Fruit fly (Drosophila melanogaster): ENCODE measurements around the gene Ir10a.

Ir10a gene

dm6 chrX:11326213-11326731 is 15.3 kb upstream of the Ir10a start (continued):
- peak; percentile 35 for TF ChIP-seq Hr3 (GFP tag; optimal IDR thresholded peaks at IDR 0.05)
- peak; percentile 26; the same call in 1 of the 2 replicates for TF ChIP-seq CG11247 (GFP tag; IDR thresholded peaks at IDR 0.05)
- TF ChIP-seq jing (GFP tag; optimal IDR thresholded peaks at IDR 0.05) = peak; percentile 65
- TF ChIP-seq CG4707 (GFP tag; optimal IDR thresholded peaks at IDR 0.05) = peak; percentile 24
- peak; percentile 43 for TF ChIP-seq nom (GFP tag; optimal IDR thresholded peaks at IDR 0.05)
- TF ChIP-seq HLH3B (GFP tag; IDR thresholded peaks at IDR 0.05) = peak; percentile 70
- TF ChIP-seq CG14965 (GFP tag; optimal IDR thresholded peaks at IDR 0.05; ENCODE audit: borderline replicate concordance) = peak; percentile 17
- peak; percentile 61 for TF ChIP-seq Sox102F (GFP tag; optimal IDR thresholded peaks at IDR 0.05)
- TF ChIP-seq tup (GFP tag; optimal IDR thresholded peaks at IDR 0.05) = no peak
- no peak for TF ChIP-seq bowl (GFP tag; IDR thresholded peaks at IDR 0.05)
- peak; percentile 34 for TF ChIP-seq CG11398 (GFP tag; optimal IDR thresholded peaks at IDR 0.05)
- peak; percentile 82 for TF ChIP-seq gem (tag; optimal IDR thresholded peaks at IDR 0.05)
- TF ChIP-seq klu (GFP tag; IDR thresholded peaks at IDR 0.05) = 0 out of 2 replicates have a peak, but pooled peaks have one; percentile 19
- no peak for TF ChIP-seq TFAM (GFP tag; optimal IDR thresholded peaks at IDR 0.05)
- 0 out of 2 replicates have a peak, but pooled peaks have one; percentile 27 for TF ChIP-seq NFAT (GFP tag; IDR thresholded peaks at IDR 0.05)
- TF ChIP-seq Trl (optimal IDR thresholded peaks at IDR 0.05) = no peak
- TF ChIP-seq Trl (GFP tag; optimal IDR thresholded peaks at IDR 0.05) = peak; percentile 73
- TF ChIP-seq CG15073 (GFP tag; optimal IDR thresholded peaks at IDR 0.05) = no peak
- peak; percentile 62 for TF ChIP-seq Drgx (GFP tag; IDR thresholded peaks at IDR 0.05)
- TF ChIP-seq CG3995 (GFP tag; optimal IDR thresholded peaks at IDR 0.05) = no peak
- peak; percentile 66 for TF ChIP-seq CG17359 (tag; optimal IDR thresholded peaks at IDR 0.05)
- TF ChIP-seq CG3407 (GFP tag; optimal IDR thresholded peaks at IDR 0.05) = peak; percentile 40
- TF ChIP-seq so (GFP tag; IDR thresholded peaks at IDR 0.05) = peak; percentile 58; the same call in 1 of the 3 replicates
- TF ChIP-seq Blimp-1 (GFP tag; optimal IDR thresholded peaks at IDR 0.05) = peak; percentile 78
- TF ChIP-seq Chrac-16 (GFP tag; optimal IDR thresholded peaks at IDR 0.05) = peak; percentile 43
- TF ChIP-seq CG16779 (GFP tag; IDR thresholded peaks at IDR 0.05) = no peak
- TF ChIP-seq CG10431 (GFP tag; optimal IDR thresholded peaks at IDR 0.05) = no peak
- peak; percentile 52 for TF ChIP-seq CG7786 (GFP tag; optimal IDR thresholded peaks at IDR 0.05)
- TF ChIP-seq CG9609 (GFP tag; optimal IDR thresholded peaks at IDR 0.05) = peak; percentile 66
- peak; percentile 24 for TF ChIP-seq trem (tag; optimal IDR thresholded peaks at IDR 0.05)
- TF ChIP-seq Mes4 (GFP tag; optimal IDR thresholded peaks at IDR 0.05) = peak; percentile 67
- peak; percentile 54 for TF ChIP-seq CG34376 (GFP tag; optimal IDR thresholded peaks at IDR 0.05)
- TF ChIP-seq sug (tag; optimal IDR thresholded peaks at IDR 0.05) = peak; percentile 62
- TF ChIP-seq Vsx1 (GFP tag; optimal IDR thresholded peaks at IDR 0.05) = no peak
- peak; percentile 78 for TF ChIP-seq Hmr (GFP tag; optimal IDR thresholded peaks at IDR 0.05)
- TF ChIP-seq CG13287 (GFP tag; IDR thresholded peaks at IDR 0.05; ENCODE audit: partially characterized antibody) = no peak; the same call in 1 of the 2 replicates
- peak; percentile 64 for TF ChIP-seq kni (GFP tag; optimal IDR thresholded peaks at IDR 0.05)
- no peak for TF ChIP-seq eve (GFP tag; optimal IDR thresholded peaks at IDR 0.05)
- peak; percentile 76 for TF ChIP-seq CG12219 (GFP tag; optimal IDR thresholded peaks at IDR 0.05)
- TF ChIP-seq gro (GFP tag; optimal IDR thresholded peaks at IDR 0.05) = peak; percentile 63
- peak; percentile 36 for TF ChIP-seq NK7.1 (GFP tag; optimal IDR thresholded peaks at IDR 0.05)
- TF ChIP-seq bigmax (GFP tag; optimal IDR thresholded peaks at IDR 0.05) = no peak
- peak; percentile 43 for TF ChIP-seq shn (GFP tag; optimal IDR thresholded peaks at IDR 0.05)
- TF ChIP-seq dati (GFP tag; IDR thresholded peaks at IDR 0.05) = 0 out of 2 replicates have a peak, but pooled peaks have one; percentile 28
- TF ChIP-seq CG32532 (GFP tag; IDR thresholded peaks at IDR 0.05) = peak; percentile 76
- peak; percentile 54 for TF ChIP-seq CG31365 (tag; optimal IDR thresholded peaks at IDR 0.05)
- no peak for TF ChIP-seq Dref (GFP tag; IDR thresholded peaks at IDR 0.05)
- no peak for TF ChIP-seq CG1024 (GFP tag; IDR thresholded peaks at IDR 0.05)
- TF ChIP-seq H2.0 (GFP tag; IDR thresholded peaks at IDR 0.05) = peak; percentile 22
- TF ChIP-seq BtbVII (GFP tag; optimal IDR thresholded peaks at IDR 0.05) = peak; percentile 59
- TF ChIP-seq ATbp (GFP tag; optimal IDR thresholded peaks at IDR 0.05) = peak; percentile 75
